Worm (Caenorhabditis elegans) whole organism, L3 larva: Measurements from ENCODE around the gene F13E6.1.
A peak's percentile ranks its signal among the peaks of the same experiment; 100 is the strongest.

Experiments used
- ama-1 ChIP-seq: fragments of 150-350 bp; optimal IDR thresholded peaks from 2 replicates; lab custom pipeline; 2018
- ceh-82 ChIP-seq: fragments of 150-350 bp; optimal IDR thresholded peaks from 2 replicates; lab custom pipeline; 2014; ENCODE audit warnings: missing biosample characterization, missing genetic modification characterization
- ceh-9 ChIP-seq: sonication (generic microtip); optimal IDR thresholded peaks from 2 replicates; lab custom pipeline; 2018; ENCODE audit warnings: missing biosample characterization, missing genetic modification characterization
- daf-12 ChIP-seq: fragments of 150-350 bp; optimal IDR thresholded peaks from 2 replicates; lab custom pipeline; 2014; ENCODE audit warnings: missing biosample characterization, missing genetic modification reagents, missing genetic modification characterization
- egl-5 ChIP-seq: fragments of 150-350 bp; optimal IDR thresholded peaks from 2 replicates; lab custom pipeline; 2017; ENCODE audit warnings: missing biosample characterization, missing genetic modification reagents, missing genetic modification characterization, inconsistent platforms
- elt-1 ChIP-seq: fragments of 150-350 bp; optimal IDR thresholded peaks from 2 replicates; lab custom pipeline; 2014; ENCODE audit warnings: missing biosample characterization, missing genetic modification characterization
- elt-2 ChIP-seq: sonication (generic microtip); optimal IDR thresholded peaks from 2 replicates; lab custom pipeline; 2016; ENCODE audit warnings: missing genetic modification reagents, mild to moderate bottlenecking, missing genetic modification characterization, missing compliant biosample characterization
- eor-1 ChIP-seq, 2 experiments: fragments of 150-350 bp; optimal IDR thresholded peaks; 2 replicates each; lab custom pipeline; 2014 to 2018; ENCODE audit warnings: missing biosample characterization in 2 of 2, missing genetic modification characterization in 2 of 2
- fos-1 ChIP-seq: fragments of 150-350 bp; optimal IDR thresholded peaks from 2 replicates; lab custom pipeline; 2014; ENCODE audit warnings: missing biosample characterization, missing genetic modification characterization
- jun-1 ChIP-seq: fragments of 150-350 bp; optimal IDR thresholded peaks from 2 replicates; lab custom pipeline; 2014; ENCODE audit warnings: missing biosample characterization, missing genetic modification reagents, missing genetic modification characterization
- lin-39 ChIP-seq: fragments of 150-350 bp; optimal IDR thresholded peaks from 2 replicates; lab custom pipeline; 2018; ENCODE audit warnings: missing biosample characterization, missing genetic modification reagents, missing genetic modification characterization
- mdl-1 ChIP-seq: fragments of 150-350 bp; optimal IDR thresholded peaks from 2 replicates; lab custom pipeline; 2014; ENCODE audit warnings: missing biosample characterization, missing genetic modification characterization
- nhr-11 ChIP-seq: fragments of 150-350 bp; optimal IDR thresholded peaks from 2 replicates; lab custom pipeline; 2014; ENCODE audit warnings: missing biosample characterization, missing genetic modification characterization
- nhr-23 ChIP-seq: fragments of 150-350 bp; optimal IDR thresholded peaks from 2 replicates; lab custom pipeline; 2014; ENCODE audit warnings: missing biosample characterization, missing genetic modification reagents, missing genetic modification characterization
- nhr-25 ChIP-seq: sonication (generic microtip); optimal IDR thresholded peaks from 2 replicates; lab custom pipeline; 2017; ENCODE audit warnings: missing biosample characterization, missing genetic modification characterization
- nhr-76 ChIP-seq: fragments of 150-350 bp; sonication (generic microtip); optimal IDR thresholded peaks from 5 replicates; lab custom pipeline; 2014; ENCODE audit warnings: missing biosample characterization, missing genetic modification characterization
- pha-4 ChIP-seq: fragments of 150-350 bp; optimal IDR thresholded peaks from 2 replicates; lab custom pipeline; 2014; ENCODE audit warnings: missing biosample characterization, missing genetic modification reagents, missing genetic modification characterization
- pqm-1 ChIP-seq: fragments of 150-350 bp; optimal IDR thresholded peaks from 2 replicates; lab custom pipeline; 2017; ENCODE audit warnings: missing biosample characterization, missing genetic modification characterization, inconsistent platforms
- snpc-4 ChIP-seq: fragments of 150-350 bp; optimal IDR thresholded peaks from 2 replicates; lab custom pipeline; 2014; ENCODE audit warnings: missing biosample characterization, missing genetic modification characterization
- tbx-2 ChIP-seq: sonication (generic microtip); optimal IDR thresholded peaks from 2 replicates; lab custom pipeline; 2016; ENCODE audit warnings: mild to moderate bottlenecking, missing genetic modification characterization, missing compliant biosample characterization
- unc-62 ChIP-seq: fragments of 150-350 bp; sonication (generic microtip); optimal IDR thresholded peaks from 4 replicates; lab custom pipeline; 2014; ENCODE audit warnings: missing biosample characterization, missing genetic modification reagents, missing genetic modification characterization

The F13E6.1 gene

DNA sequence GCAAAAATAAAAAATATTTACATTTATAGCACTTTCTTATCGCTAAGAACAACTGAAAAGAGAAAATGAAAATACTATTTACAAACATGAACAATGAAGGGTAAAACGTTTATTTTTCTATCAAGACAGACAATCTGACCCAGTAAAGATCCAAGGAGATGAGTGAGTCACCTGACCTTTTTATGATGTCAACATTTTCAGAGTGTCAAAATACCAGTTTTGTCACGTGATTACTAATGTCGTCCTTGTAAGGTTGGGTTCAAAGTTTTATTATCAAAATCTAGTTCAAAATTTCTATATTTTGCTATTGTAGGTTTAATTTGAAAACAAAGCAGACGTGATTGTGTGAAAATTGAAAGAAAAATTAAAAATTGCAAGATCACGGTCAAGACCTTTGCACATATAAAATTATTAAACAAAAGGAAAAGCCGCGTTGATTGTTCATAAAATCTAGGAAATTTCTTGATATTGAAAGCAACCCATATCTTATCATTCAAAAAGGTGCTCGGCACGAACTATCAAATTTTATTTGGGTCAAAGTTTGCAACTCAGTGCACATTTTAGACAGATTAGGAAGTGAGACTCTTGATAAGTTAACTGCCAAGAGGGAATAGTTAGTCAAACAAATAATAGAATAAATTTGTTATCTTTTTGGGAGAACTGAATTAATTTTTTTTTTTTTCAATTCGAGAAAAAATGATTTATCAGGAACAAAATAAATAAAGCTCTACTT lies 46.7 kb downstream of the F13E6.1 start:
- TF ChIP-seq elt-1 (tag; lab: Kevin White, UChicago): peak; percentile 32
- TF ChIP-seq ceh-82 (tag; lab: Kevin White, UChicago): no peak
- TF ChIP-seq nhr-11 (tag; lab: Kevin White, UChicago): no peak
- TF ChIP-seq nhr-76: no peak
- TF ChIP-seq nhr-25 (tag; lab: Kevin White, UChicago): peak; percentile 80
- peak; percentile 91 for TF ChIP-seq nhr-23 (tag; lab: Kevin White, UChicago)
- TF ChIP-seq elt-2 (tag; lab: Kevin White, UChicago): peak; percentile 94
- TF ChIP-seq mdl-1: no peak
- TF ChIP-seq fos-1: no peak
- no peak for TF ChIP-seq eor-1 (tag; optimal IDR thresholded peaks at IDR 0.05; lab: Kevin White, UChicago)
- TF ChIP-seq pha-4 (tag; lab: Kevin White, UChicago): peak; percentile 55
- TF ChIP-seq pqm-1: peak; percentile 32

DNA sequence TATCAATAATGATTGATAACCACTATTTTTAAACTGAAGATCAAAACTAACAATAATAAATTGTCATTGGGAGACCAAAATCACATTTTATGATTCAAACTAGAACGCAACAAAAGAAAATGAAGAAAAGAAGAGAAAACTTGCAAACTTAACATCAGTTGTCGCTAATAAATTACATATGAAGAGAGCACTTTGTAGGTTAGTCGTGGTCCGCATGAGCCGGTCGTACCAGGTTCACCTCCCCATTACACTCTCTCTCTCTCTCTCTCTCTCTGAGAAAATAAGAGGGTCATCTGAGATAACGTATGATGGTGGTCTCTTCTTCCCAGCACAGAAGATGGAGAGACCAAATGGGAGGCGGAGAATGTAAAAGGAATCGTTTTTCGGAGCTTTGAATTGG lies 47.8 kb downstream of the F13E6.1 start:
- TF ChIP-seq unc-62 (no peak), jun-1 (tag; lab: Kevin White, UChicago) (no peak), lin-39 (tag; lab: Kevin White, UChicago) (no peak), egl-5 (tag; lab: Kevin White, UChicago) (no peak)

DNA sequence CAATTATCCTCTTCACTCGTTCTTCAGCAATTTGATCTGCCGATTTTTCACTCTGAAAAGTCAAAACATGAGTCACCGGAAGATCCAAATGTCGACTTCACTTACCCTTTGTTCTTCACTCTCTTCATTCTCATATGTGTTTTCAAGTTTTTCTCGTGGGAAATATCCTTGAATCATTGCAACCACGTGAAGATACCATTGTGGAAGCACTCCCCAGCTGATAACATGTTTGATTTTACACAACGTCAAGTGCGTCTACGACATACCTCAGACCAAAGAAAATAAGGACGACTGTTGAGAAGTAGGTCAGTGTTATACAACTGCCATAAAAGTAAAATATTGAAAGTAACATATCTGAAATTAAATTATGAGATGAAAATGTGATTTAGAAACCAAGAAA lies 48.5 kb downstream of the F13E6.1 start, which contains the start of gene M79.2:
M79.2 (minus strand) TSS at position 354 of the 400 bp plus-strand sequence.
- no peak for TF ChIP-seq ceh-9 (tag; lab: Kevin White, UChicago)
- TF ChIP-seq elt-2 (tag; lab: Kevin White, UChicago): peak; percentile 35
- TF ChIP-seq pha-4 (tag; lab: Kevin White, UChicago): peak; percentile 33
- TF ChIP-seq eor-1 (tag; optimal IDR thresholded peaks at IDR 0.05; lab: Kevin White, UChicago): no peak
- no peak for TF ChIP-seq tbx-2 (tag; lab: Kevin White, UChicago)
- peak; percentile 35 for TF ChIP-seq pqm-1
- no peak for TF ChIP-seq lin-39 (tag; lab: Kevin White, UChicago)
- TF ChIP-seq ama-1 (lab: Kevin White, UChicago): no peak
- no peak for TF ChIP-seq daf-12 (tag; lab: Kevin White, UChicago)
- TF ChIP-seq ceh-82 (tag; lab: Kevin White, UChicago): no peak
- no peak for TF ChIP-seq snpc-4 (tag; lab: Kevin White, UChicago)
